Fruit fly (Drosophila melanogaster): ENCODE measurements around the gene Pbp95.

- TF ChIP-seq insv (optimal IDR thresholded peaks at IDR 0.05), result no peak
- TF ChIP-seq ttk (optimal IDR thresholded peaks at IDR 0.05), result no peak
- TF ChIP-seq Myc (optimal IDR thresholded peaks at IDR 0.05), result no peak
- no peak for TF ChIP-seq h (optimal IDR thresholded peaks at IDR 0.05)
- no peak for TF ChIP-seq Sin3A (optimal IDR thresholded peaks at IDR 0.05)
Measured at dm6 chr3R:8001074-8001669, 12.4 kb upstream of the Pbp95 start, which contains the start of the genes Kmn2 and CG2698.

Data from Kc167 (cell line).